Fruit fly (Drosophila melanogaster) whole organism, adult: Measurements from ENCODE around the gene CG3662.

ENCODE experiments used
- CG12768 ChIP-seq: fragments of 200-800 bp; sonication (Bioruptor generic); optimal IDR thresholded peaks from 2 replicates; lab custom pipeline; 2017; ENCODE audit warnings: missing biosample characterization, missing genetic modification characterization, mild to moderate bottlenecking, moderate library complexity, missing genetic modification reagents
- CG14711 ChIP-seq: fragments of 200-800 bp; sonication (Bioruptor generic); optimal IDR thresholded peaks from 2 replicates; lab custom pipeline; 2018; ENCODE audit warnings: missing biosample characterization, mild to moderate bottlenecking, missing genetic modification characterization, moderate library complexity
- CG1620 ChIP-seq: fragments of 200-800 bp; sonication (Bioruptor generic); optimal IDR thresholded peaks from 2 replicates; lab custom pipeline; 2016; ENCODE audit warnings: missing biosample characterization, missing genetic modification characterization
- CG33017 ChIP-seq: fragments of 200-800 bp; sonication (Bioruptor generic); optimal IDR thresholded peaks from 2 replicates; lab custom pipeline; 2018; ENCODE audit warnings: missing biosample characterization, mild to moderate bottlenecking, missing genetic modification characterization, moderate library complexity
- CG7045 ChIP-seq: fragments of 200-800 bp; sonication (Bioruptor generic); optimal IDR thresholded peaks from 2 replicates; lab custom pipeline; 2017; ENCODE audit warnings: missing biosample characterization, mild to moderate bottlenecking, missing genetic modification characterization
- CG7101 ChIP-seq: fragments of 200-800 bp; sonication (Bioruptor generic); optimal IDR thresholded peaks from 2 replicates; lab custom pipeline; 2018; ENCODE audit warnings: missing biosample characterization, mild to moderate bottlenecking, missing genetic modification characterization, moderate library complexity
- Clk ChIP-seq: fragments of 200-800 bp; sonication (Bioruptor generic); optimal IDR thresholded peaks from 2 replicates; lab custom pipeline; 2017; ENCODE audit warnings: missing biosample characterization, missing genetic modification characterization
- Crg-1 ChIP-seq: fragments of 200-800 bp; sonication (Bioruptor generic); optimal IDR thresholded peaks from 2 replicates; lab custom pipeline; 2016; ENCODE audit warnings: missing biosample characterization, missing genetic modification characterization
- Mnt ChIP-seq: fragments of 200-800 bp; sonication (Bioruptor generic); optimal IDR thresholded peaks from 2 replicates; lab custom pipeline; 2016; ENCODE audit warnings: missing biosample characterization, mild to moderate bottlenecking, missing genetic modification characterization
- cic ChIP-seq: fragments of 200-800 bp; sonication (Bioruptor generic); optimal IDR thresholded peaks from 2 replicates; lab custom pipeline; 2017; ENCODE audit warnings: missing biosample characterization, mild to moderate bottlenecking, missing genetic modification characterization, moderate library complexity
- kay ChIP-seq: fragments of 200-800 bp; sonication (Bioruptor generic); peaks from one replicate; lab custom pipeline; 2016; ENCODE audit warnings: missing biosample characterization, missing genetic modification characterization, borderline replicate concordance

DNA sequence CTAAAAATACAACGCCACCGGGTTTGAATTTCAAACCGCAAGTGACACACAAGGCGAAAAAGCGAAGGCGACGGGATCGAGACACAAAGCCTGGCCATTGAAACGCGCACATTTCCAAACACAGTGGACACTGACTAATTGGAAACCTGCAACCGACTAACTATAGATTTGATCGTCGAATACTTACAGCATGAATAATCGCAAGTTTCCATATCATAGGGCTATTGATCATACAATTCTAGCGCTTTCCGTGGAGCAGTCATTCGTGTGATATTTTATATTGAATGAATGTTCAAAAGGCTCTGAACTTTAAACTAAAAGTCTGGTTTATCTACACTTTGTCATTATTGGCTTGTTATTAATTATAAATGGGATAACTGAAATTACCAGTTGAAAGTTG, 22.2 kb downstream of the CG3662 start:
- TF ChIP-seq CG1620 (GFP tag; lab: Kevin White, UChicago) = no peak
- peak; percentile 15 for TF ChIP-seq Crg-1 (GFP tag; lab: Kevin White, UChicago)
- no peak for TF ChIP-seq kay (GFP tag; lab: Kevin White, UChicago)
- no peak for TF ChIP-seq cic (GFP tag; lab: Kevin White, UChicago)
- TF ChIP-seq CG7045 (GFP tag; lab: Kevin White, UChicago) = no peak
- no peak for TF ChIP-seq CG12768 (GFP tag; lab: Kevin White, UChicago)
- TF ChIP-seq Clk = no peak
- no peak for TF ChIP-seq CG14711 (tag; lab: Kevin White, UChicago)
- no peak for TF ChIP-seq Mnt (GFP tag; lab: Kevin White, UChicago)
- no peak for TF ChIP-seq CG7101 (tag; lab: Kevin White, UChicago)
- no peak for TF ChIP-seq CG33017 (tag; lab: Kevin White, UChicago)
